Fruit fly (Drosophila melanogaster): ENCODE measurements around the gene Alr.

Alr gene

dm6 chrX:19748565-19748964, 451 bp downstream of the Alr start (continued):
- TF ChIP-seq CG4360 (GFP tag; IDR thresholded peaks at IDR 0.05) (no peak), CG8359 (GFP tag; optimal IDR thresholded peaks at IDR 0.05; ENCODE audit: borderline replicate concordance) (no peak), slou (GFP tag; optimal IDR thresholded peaks at IDR 0.05) (no peak), Doc2 (GFP tag; IDR thresholded peaks at IDR 0.05) (no peak), Lhr (GFP tag; optimal IDR thresholded peaks at IDR 0.05) (peak; percentile 18), Bgb (GFP tag; IDR thresholded peaks at IDR 0.05; ENCODE audit: partially characterized antibody) (peak; percentile 35; the same call in 1 of the 2 replicates), jing (GFP tag; optimal IDR thresholded peaks at IDR 0.05) (no peak), MBD-R2 (GFP tag; IDR thresholded peaks at IDR 0.05) (peak; percentile 62), CHES-1-like (GFP tag; optimal IDR thresholded peaks at IDR 0.05) (peak; percentile 10), CG2889 (GFP tag; IDR thresholded peaks at IDR 0.05) (no peak), CG31365 (tag; optimal IDR thresholded peaks at IDR 0.05) (no peak), NC2α (GFP tag; optimal IDR thresholded peaks at IDR 0.05) (no peak), CG13624 (GFP tag; optimal IDR thresholded peaks at IDR 0.05) (peak; percentile 11), otp (GFP tag; IDR thresholded peaks at IDR 0.05) (no peak), CG4282 (GFP tag; optimal IDR thresholded peaks at IDR 0.05) (no peak), CG7357 (GFP tag; IDR thresholded peaks at IDR 0.05) (no peak), CG2712 (tag; optimal IDR thresholded peaks at IDR 0.05) (no peak), lov (optimal IDR thresholded peaks at IDR 0.05) (no peak), lov (GFP tag; IDR thresholded peaks at IDR 0.05) (no peak), ranshi (GFP tag; IDR thresholded peaks at IDR 0.05) (no peak), CG14441 (GFP tag; IDR thresholded peaks at IDR 0.05) (no peak), chm (GFP tag; IDR thresholded peaks at IDR 0.05) (no peak), oc (tag; optimal IDR thresholded peaks at IDR 0.05) (no peak), bab2 (GFP tag; optimal IDR thresholded peaks at IDR 0.05) (no peak), Ssrp (tag; optimal IDR thresholded peaks at IDR 0.05) (no peak), Scr (GFP tag; IDR thresholded peaks at IDR 0.05; ENCODE audit: partially characterized antibody) (peak; percentile 54), peb (GFP tag; IDR thresholded peaks at IDR 0.05) (no peak), dysf (GFP tag; IDR thresholded peaks at IDR 0.05) (0 out of 3 replicates have a peak, but pooled peaks have one; percentile 15), CG14710 (tag; optimal IDR thresholded peaks at IDR 0.05) (peak; percentile 53), CG4854 (GFP tag; optimal IDR thresholded peaks at IDR 0.05) (no peak), Aef1 (GFP tag; IDR thresholded peaks at IDR 0.05) (no peak), CG43689 (GFP tag; IDR thresholded peaks at IDR 0.05) (no peak), ase (GFP tag; IDR thresholded peaks at IDR 0.05) (no peak), CG1647 (GFP tag; optimal IDR thresholded peaks at IDR 0.05) (no peak), Mes4 (GFP tag; optimal IDR thresholded peaks at IDR 0.05) (no peak), Hr39 (optimal IDR thresholded peaks at IDR 0.05) (no peak), ttk (GFP tag; IDR thresholded peaks at IDR 0.05) (no peak), CG30020 (tag; optimal IDR thresholded peaks at IDR 0.05) (no peak), Trl (optimal IDR thresholded peaks at IDR 0.05) (no peak), Trl (GFP tag; optimal IDR thresholded peaks at IDR 0.05) (peak; percentile 15), CG16863 (GFP tag; optimal IDR thresholded peaks at IDR 0.05) (no peak), CG14014 (GFP tag; IDR thresholded peaks at IDR 0.05) (no peak), Dek (tag; optimal IDR thresholded peaks at IDR 0.05) (no peak), yki (optimal IDR thresholded peaks at IDR 0.05) (no peak), CG2202 (tag; optimal IDR thresholded peaks at IDR 0.05) (no peak), BEAF-32 (GFP tag; optimal IDR thresholded peaks at IDR 0.05) (peak; percentile 64), CG4730 (GFP tag; IDR thresholded peaks at IDR 0.05) (no peak), bowl (GFP tag; IDR thresholded peaks at IDR 0.05) (no peak), lmd (GFP tag; IDR thresholded peaks at IDR 0.05) (no peak; the same call in 1 of the 2 replicates), Hey (tag; optimal IDR thresholded peaks at IDR 0.05) (no peak), GATAe (GFP tag; conservative IDR thresholded peaks at IDR 0.05) (no peak), CG10267 (tag; optimal IDR thresholded peaks at IDR 0.05) (peak; percentile 53), CG30431 (GFP tag; optimal IDR thresholded peaks at IDR 0.05) (no peak), pnt (GFP tag; optimal IDR thresholded peaks at IDR 0.05) (no peak)
